Worm (Caenorhabditis elegans) whole organism, L4 larva: ENCODE data around the gene nhr-20.

Source experiments
- D1046.2 ChIP-seq: fragments of 200-800 bp; sonication (Bioruptor generic); IDR thresholded peaks from 2 replicates; pipeline ENCODE4 v1.3.6; 2022; ENCODE audit warnings: missing genetic modification characterization, missing compliant biosample characterization
- F10B5.3 ChIP-seq: sonication (generic microtip); optimal IDR thresholded peaks from 2 replicates; lab custom pipeline; 2016; ENCODE audit warnings: mild to moderate bottlenecking, missing genetic modification characterization, missing compliant biosample characterization
- T20F7.1 ChIP-seq: fragments of 200-800 bp; sonication (Bioruptor generic); optimal IDR thresholded peaks from 2 replicates; lab custom pipeline; 2018; ENCODE audit warnings: mild to moderate bottlenecking, missing genetic modification characterization, missing compliant biosample characterization
- T26A8.4 ChIP-seq: fragments of 200-800 bp; sonication (Bioruptor generic); IDR thresholded peaks from 2 replicates; pipeline ENCODE4 v1.3.6; 2022; ENCODE audit warnings: missing genetic modification characterization, missing compliant biosample characterization
- Y75B8A.6 ChIP-seq: fragments of 200-800 bp; sonication (Bioruptor generic); IDR thresholded peaks from 2 replicates; pipeline ENCODE4 v1.3.6; 2022; ENCODE audit warnings: missing genetic modification reagents, missing genetic modification characterization, missing compliant biosample characterization
- ZK337.2 ChIP-seq: fragments of 200-800 bp; sonication (Bioruptor generic); IDR thresholded peaks from 2 replicates; pipeline ENCODE4 v1.3.6; 2022; ENCODE audit warnings: missing genetic modification reagents, missing genetic modification characterization, missing compliant biosample characterization
- ZK546.5 ChIP-seq, 2 experiments: sonication (generic microtip); optimal IDR thresholded peaks; 2 replicates each; lab custom pipeline; 2017; ENCODE audit warnings: missing biosample characterization in 2 of 2, missing genetic modification characterization in 2 of 2
- aha-1 ChIP-seq: fragments of 150-350 bp; peaks from one replicate; lab custom pipeline; 2014; ENCODE audit warnings: missing biosample characterization, missing genetic modification characterization
- ama-1 ChIP-seq: fragments of 150-350 bp; optimal IDR thresholded peaks from 2 replicates; lab custom pipeline; 2014; ENCODE audit warnings: inconsistent platforms, mixed read lengths
- arid-1 ChIP-seq: fragments of 200-800 bp; sonication (Bioruptor generic); conservative IDR thresholded peaks from 2 replicates; pipeline ENCODE4 v1.3.6; 2022; ENCODE audit warnings: missing genetic modification reagents, missing genetic modification characterization, missing compliant biosample characterization
- ceh-32 ChIP-seq: sonication (generic microtip); optimal IDR thresholded peaks from 2 replicates; lab custom pipeline; 2016; ENCODE audit warnings: mild to moderate bottlenecking, missing genetic modification characterization, missing compliant biosample characterization; ENCODE audit not compliant: poor library complexity
- ceh-44 ChIP-seq: fragments of 200-800 bp; sonication (Bioruptor generic); IDR thresholded peaks from 2 replicates; pipeline ENCODE4 v1.3.6; 2022; ENCODE audit warnings: missing genetic modification reagents, missing genetic modification characterization, missing compliant biosample characterization
- ceh-62 ChIP-seq: sonication (generic microtip); optimal IDR thresholded peaks from 2 replicates; lab custom pipeline; 2017; ENCODE audit warnings: missing biosample characterization, missing genetic modification characterization
- ceh-82 ChIP-seq: sonication (generic microtip); optimal IDR thresholded peaks from 2 replicates; lab custom pipeline; 2017; ENCODE audit warnings: missing biosample characterization, missing genetic modification characterization
- ces-1 ChIP-seq: fragments of 150-350 bp; sonication (generic microtip); optimal IDR thresholded peaks from 4 replicates; lab custom pipeline; 2014; ENCODE audit warnings: missing biosample characterization, missing genetic modification reagents, missing genetic modification characterization
- daf-16 ChIP-seq, 3 experiments: sonication (generic microtip); optimal IDR thresholded peaks; 2 replicates each; lab custom pipeline; 2016 to 2017; ENCODE audit warnings: missing genetic modification characterization in 3 of 3, missing genetic modification reagents in 3 of 3, mild to moderate bottlenecking in 2 of 3, missing compliant biosample characterization in 2 of 3, missing biosample characterization in 1 of 3, moderate library complexity in 1 of 3
- daf-8 ChIP-seq: fragments of 200-800 bp; sonication (Bioruptor generic); IDR thresholded peaks from 2 replicates; pipeline ENCODE4 v1.3.6; 2022; ENCODE audit warnings: missing genetic modification characterization, missing compliant biosample characterization
- dmd-6 ChIP-seq: fragments of 200-800 bp; sonication (Bioruptor generic); IDR thresholded peaks from 2 replicates; pipeline ENCODE4 v1.3.6; 2022; ENCODE audit warnings: missing genetic modification reagents, missing genetic modification characterization, missing compliant biosample characterization
- dmd-9 ChIP-seq: fragments of 200-800 bp; sonication (Bioruptor generic); IDR thresholded peaks from 2 replicates; pipeline ENCODE4 v1.3.6; 2022; ENCODE audit warnings: missing genetic modification reagents, missing genetic modification characterization, missing compliant biosample characterization
- dve-1 ChIP-seq: sonication (generic microtip); optimal IDR thresholded peaks from 2 replicates; lab custom pipeline; 2017; ENCODE audit warnings: antibody characterized with exemption, mild to moderate bottlenecking, missing genetic modification characterization, missing compliant biosample characterization; ENCODE audit not compliant: insufficient read depth
- fos-1 ChIP-seq: fragments of 150-350 bp; optimal IDR thresholded peaks from 2 replicates; lab custom pipeline; 2014; ENCODE audit warnings: missing biosample characterization, missing genetic modification characterization
- gei-8 ChIP-seq: fragments of 200-800 bp; sonication (Bioruptor generic); optimal IDR thresholded peaks from 2 replicates; lab custom pipeline; 2018; ENCODE audit warnings: mild to moderate bottlenecking, missing genetic modification characterization, missing compliant biosample characterization
- hlh-11 ChIP-seq: fragments of 200-800 bp; sonication (Bioruptor generic); optimal IDR thresholded peaks from 2 replicates; lab custom pipeline; 2018; ENCODE audit warnings: mild to moderate bottlenecking, missing genetic modification characterization, missing compliant biosample characterization
- hlh-30 ChIP-seq: sonication (generic microtip); optimal IDR thresholded peaks from 2 replicates; lab custom pipeline; 2017; ENCODE audit warnings: antibody characterized with exemption, mild to moderate bottlenecking, missing genetic modification characterization, missing compliant biosample characterization; ENCODE audit not compliant: insufficient read depth
- hmg-1.1 ChIP-seq: fragments of 200-800 bp; sonication (Bioruptor generic); IDR thresholded peaks from 2 replicates; pipeline ENCODE4 v1.3.6; 2022; ENCODE audit warnings: missing genetic modification reagents, missing genetic modification characterization, missing compliant biosample characterization
- lin-15B ChIP-seq: fragments of 150-350 bp; sonication (generic microtip); optimal IDR thresholded peaks from 3 replicates; lab custom pipeline; 2014; ENCODE audit warnings: missing biosample characterization, missing genetic modification characterization
- lin-38 ChIP-seq: fragments of 200-800 bp; sonication (Bioruptor generic); IDR thresholded peaks from 2 replicates; pipeline ENCODE4 v1.3.6; 2022; ENCODE audit warnings: missing genetic modification reagents, missing genetic modification characterization, missing compliant biosample characterization
- lin-39 ChIP-seq: fragments of 150-350 bp; optimal IDR thresholded peaks from 2 replicates; lab custom pipeline; 2014; ENCODE audit warnings: missing biosample characterization, missing genetic modification reagents, missing genetic modification characterization
- lsy-2 ChIP-seq, 2 experiments: fragments of 150-350 bp in 1 of 2; sonication (generic microtip) in 1 of 2; optimal IDR thresholded peaks; 2 replicates each; lab custom pipeline; 2014 to 2017; ENCODE audit warnings: missing biosample characterization in 2 of 2, missing genetic modification characterization in 2 of 2
- madf-5 ChIP-seq, 2 experiments: fragments of 200-800 bp; sonication (Bioruptor generic); IDR thresholded peaks; 2 replicates each; pipeline ENCODE4 v1.3.6; 2022; ENCODE audit warnings: missing compliant biosample characterization in 2 of 2, missing genetic modification characterization in 2 of 2
- madf-9 ChIP-seq: fragments of 200-800 bp; sonication (Bioruptor generic); conservative IDR thresholded peaks from 2 replicates; pipeline ENCODE4 v1.3.6; 2022; ENCODE audit warnings: missing genetic modification reagents, missing genetic modification characterization, missing compliant biosample characterization
- mdt-29 ChIP-seq: fragments of 200-800 bp; sonication (Bioruptor generic); IDR thresholded peaks from 2 replicates; pipeline ENCODE4 v1.3.6; 2022; ENCODE audit warnings: missing genetic modification reagents, missing genetic modification characterization, missing compliant biosample characterization
- nhr-10 ChIP-seq: fragments of 150-350 bp; optimal IDR thresholded peaks from 2 replicates; lab custom pipeline; 2014; ENCODE audit warnings: missing biosample characterization, missing genetic modification characterization
- nhr-28 ChIP-seq: fragments of 150-350 bp; optimal IDR thresholded peaks from 2 replicates; lab custom pipeline; 2014; ENCODE audit warnings: missing biosample characterization, missing genetic modification characterization
- nhr-41 ChIP-seq: fragments of 200-800 bp; sonication (Bioruptor generic); IDR thresholded peaks from 2 replicates; pipeline ENCODE4 v1.3.6; 2022; ENCODE audit warnings: missing genetic modification reagents, missing genetic modification characterization, missing compliant biosample characterization
- nhr-42 ChIP-seq: fragments of 200-800 bp; sonication (Bioruptor generic); IDR thresholded peaks from 2 replicates; pipeline ENCODE4 v1.3.6; 2022; ENCODE audit warnings: missing genetic modification characterization, missing compliant biosample characterization
- nhr-48 ChIP-seq: sonication (generic microtip); optimal IDR thresholded peaks from 2 replicates; lab custom pipeline; 2016; ENCODE audit warnings: mild to moderate bottlenecking, missing genetic modification characterization, missing compliant biosample characterization
- nhr-77 ChIP-seq: fragments of 150-350 bp; optimal IDR thresholded peaks from 2 replicates; lab custom pipeline; 2014; ENCODE audit warnings: missing biosample characterization, missing genetic modification characterization
- php-3 ChIP-seq: fragments of 200-800 bp; sonication (Bioruptor generic); IDR thresholded peaks from 2 replicates; pipeline ENCODE4 v1.3.6; 2022; ENCODE audit warnings: missing genetic modification reagents, missing genetic modification characterization, missing compliant biosample characterization
- pqm-1 ChIP-seq: sonication (generic microtip); optimal IDR thresholded peaks from 2 replicates; lab custom pipeline; 2017; ENCODE audit warnings: missing biosample characterization, missing genetic modification characterization
- snpc-4 ChIP-seq: fragments of 150-350 bp; optimal IDR thresholded peaks from 2 replicates; lab custom pipeline; 2014; ENCODE audit warnings: missing biosample characterization, missing genetic modification characterization
- spr-1 ChIP-seq: sonication (generic microtip); optimal IDR thresholded peaks from 2 replicates; lab custom pipeline; 2016; ENCODE audit warnings: mild to moderate bottlenecking, missing genetic modification characterization, missing compliant biosample characterization
- tra-1 ChIP-seq: fragments of 200-800 bp; sonication (Bioruptor generic); IDR thresholded peaks from 2 replicates; pipeline ENCODE4 v1.3.6; 2022; ENCODE audit warnings: missing genetic modification reagents, missing genetic modification characterization, missing compliant biosample characterization
- unc-62 ChIP-seq, 3 experiments: fragments of 150-350 bp in 1 of 3; sonication (generic microtip); optimal IDR thresholded peaks in 2 of 3; peaks in 1 of 3; 1 replicate in 1 of 3; 2 replicates in 2 of 3; lab custom pipeline; 2014 to 2017; ENCODE audit warnings: missing biosample characterization in 3 of 3, missing genetic modification characterization in 3 of 3, missing genetic modification reagents in 3 of 3, missing genotype in 1 of 3
- vab-7 ChIP-seq: fragments of 200-800 bp; sonication (Bioruptor generic); IDR thresholded peaks from 2 replicates; pipeline ENCODE4 v1.3.6; 2022; ENCODE audit warnings: missing genetic modification reagents, missing genetic modification characterization, missing compliant biosample characterization
- zip-11 ChIP-seq: fragments of 200-800 bp; sonication (Bioruptor generic); IDR thresholded peaks from 2 replicates; pipeline ENCODE4 v1.3.6; 2022; ENCODE audit warnings: missing genetic modification characterization, missing compliant biosample characterization
- zip-2 ChIP-seq: fragments of 150-350 bp; optimal IDR thresholded peaks from 2 replicates; lab custom pipeline; 2014; ENCODE audit warnings: missing biosample characterization, missing genetic modification characterization
- ztf-11 ChIP-seq: fragments of 150-350 bp; optimal IDR thresholded peaks from 2 replicates; lab custom pipeline; 2014; ENCODE audit warnings: missing biosample characterization, missing genetic modification characterization

Gene nhr-20

ce11 chrIII:4241181-4241580 lies 8.2 kb upstream of the nhr-20 start:
- TF ChIP-seq unc-62 (GFP tag; optimal IDR thresholded peaks at IDR 0.05 in 1 of 2; lab: Kevin White, UChicago), result peak in 1 of 2 experiments; percentile 62
- no peak for TF ChIP-seq unc-62 (tag; optimal IDR thresholded peaks at IDR 0.05; lab: Kevin White, UChicago)
- no peak for TF ChIP-seq nhr-42 (GFP tag; lab: Robert Waterston, UW)
- no peak for TF ChIP-seq nhr-41 (GFP tag; lab: Robert Waterston, UW)

DNA sequence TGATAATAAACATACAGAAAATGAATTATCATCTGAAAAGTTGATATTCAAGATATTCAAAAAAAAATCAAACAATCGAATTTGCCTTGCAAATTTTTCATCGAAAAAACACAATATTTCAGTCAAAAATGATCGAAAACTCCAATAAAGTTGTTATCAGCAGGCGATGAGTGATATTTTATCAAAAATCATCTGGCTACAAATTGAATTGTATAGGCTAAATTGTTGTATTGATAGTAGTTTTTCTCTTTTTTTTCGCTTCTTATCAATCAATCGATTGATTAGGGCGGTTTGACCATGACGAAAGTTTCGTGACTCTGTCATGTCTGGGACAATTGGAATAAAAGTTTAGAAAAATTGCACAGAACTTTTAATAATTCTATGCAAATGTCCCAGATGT lies 7.1 kb upstream of the nhr-20 start:
- TF ChIP-seq php-3 (GFP tag; lab: Robert Waterston, UW) (peak; percentile 79), aha-1 (tag; lab: Kevin White, UChicago) (peak; percentile 66), pqm-1 (tag; lab: Kevin White, UChicago) (peak; percentile 50), nhr-42 (GFP tag; lab: Robert Waterston, UW) (no peak), dmd-6 (GFP tag; lab: Robert Waterston, UW) (peak; percentile 81), hlh-11 (peak; percentile 79), lsy-2 (tag; optimal IDR thresholded peaks at IDR 0.05; lab: Kevin White, UChicago) (no peak), spr-1 (tag; lab: Kevin White, UChicago) (no peak), lin-39 (tag; lab: Kevin White, UChicago) (no peak), hlh-30 (tag; lab: Kevin White, UChicago) (peak; percentile 33), ztf-11 (tag; lab: Kevin White, UChicago) (no peak), nhr-48 (peak; percentile 17), dve-1 (peak; percentile 64), daf-16 (GFP tag; optimal IDR thresholded peaks at IDR 0.05; lab: Kevin White, UChicago) (no peak), daf-16 (tag; optimal IDR thresholded peaks at IDR 0.05; lab: Kevin White, UChicago) (peak; percentile 60), ceh-62 (tag; lab: Kevin White, UChicago) (no peak), nhr-28 (peak; percentile 97), D1046.2 (no peak), hmg-1.1 (GFP tag; lab: Robert Waterston, UW) (no peak), T20F7.1 (GFP tag; lab: Kevin White, UChicago) (peak; percentile 23), ama-1 (lab: Kevin White, UChicago) (no peak), T26A8.4 (GFP tag; lab: Robert Waterston, UW) (no peak), nhr-10 (tag; lab: Kevin White, UChicago) (no peak), nhr-77 (peak; percentile 71), arid-1 (no peak), ces-1 (GFP tag; lab: Kevin White, UChicago) (no peak), madf-5 (GFP tag; IDR thresholded peaks at IDR 0.05; lab: Robert Waterston, UW) (no peak)

ce11 chrIII:4237660-4238059 lies 4.6 kb upstream of the nhr-20 start:
- TF ChIP-seq zip-11 (GFP tag; lab: Robert Waterston, UW) (no peak), dmd-9 (no peak), ZK337.2 (GFP tag; lab: Robert Waterston, UW) (no peak), daf-8 (GFP tag; lab: Robert Waterston, UW) (no peak), gei-8 (GFP tag; lab: Kevin White, UChicago) (peak; percentile 87), spr-1 (tag; lab: Kevin White, UChicago) (peak; percentile 74), vab-7 (GFP tag; lab: Robert Waterston, UW) (no peak), ceh-82 (tag; lab: Kevin White, UChicago) (no peak), lin-38 (GFP tag; lab: Robert Waterston, UW) (peak; percentile 61), ceh-32 (peak; percentile 32), ceh-44 (GFP tag; lab: Robert Waterston, UW) (no peak), F10B5.3 (tag; lab: Kevin White, UChicago) (no peak), fos-1 (tag; lab: Kevin White, UChicago) (no peak), madf-5 (GFP tag; IDR thresholded peaks at IDR 0.05; lab: Robert Waterston, UW) (no peak), snpc-4 (tag; lab: Kevin White, UChicago) (no peak), ZK546.5 (tag; optimal IDR thresholded peaks at IDR 0.05; lab: Kevin White, UChicago) (no peak), lin-15B (tag; lab: Kevin White, UChicago) (no peak), unc-62 (GFP tag; optimal IDR thresholded peaks at IDR 0.05 in 1 of 2; lab: Kevin White, UChicago) (peak in 1 of 2 experiments; percentile 100), unc-62 (tag; optimal IDR thresholded peaks at IDR 0.05; lab: Kevin White, UChicago) (no peak), nhr-77 (peak; percentile 81), tra-1 (GFP tag; lab: Robert Waterston, UW) (peak; percentile 91), zip-2 (tag; lab: Kevin White, UChicago) (no peak), nhr-28 (peak; percentile 100), madf-9 (peak; percentile 70; the same call in 1 of the 2 replicates), mdt-29 (GFP tag; lab: Robert Waterston, UW) (peak; percentile 67), ztf-11 (tag; lab: Kevin White, UChicago) (no peak), Y75B8A.6 (GFP tag; lab: Robert Waterston, UW) (no peak)
